Worm (Caenorhabditis elegans) whole organism, L4/young adult: Measurements from ENCODE around the gene elf-1.

Experiments used
- W03F9.2 ChIP-seq: fragments of 150-350 bp; optimal IDR thresholded peaks from 2 replicates; lab custom pipeline; 2014; ENCODE audit warnings: missing biosample characterization, missing genetic modification characterization
- dao-5 ChIP-seq: sonication (generic microtip); optimal IDR thresholded peaks from 2 replicates; lab custom pipeline; 2016; ENCODE audit warnings: missing genotype, missing genetic modification characterization, moderate library complexity, missing compliant biosample characterization
- him-1 ChIP-seq: sonication (generic microtip); optimal IDR thresholded peaks from 2 replicates; lab custom pipeline; 2016; ENCODE audit warnings: missing genotype, missing genetic modification reagents, missing genetic modification characterization, missing compliant biosample characterization

DNA sequence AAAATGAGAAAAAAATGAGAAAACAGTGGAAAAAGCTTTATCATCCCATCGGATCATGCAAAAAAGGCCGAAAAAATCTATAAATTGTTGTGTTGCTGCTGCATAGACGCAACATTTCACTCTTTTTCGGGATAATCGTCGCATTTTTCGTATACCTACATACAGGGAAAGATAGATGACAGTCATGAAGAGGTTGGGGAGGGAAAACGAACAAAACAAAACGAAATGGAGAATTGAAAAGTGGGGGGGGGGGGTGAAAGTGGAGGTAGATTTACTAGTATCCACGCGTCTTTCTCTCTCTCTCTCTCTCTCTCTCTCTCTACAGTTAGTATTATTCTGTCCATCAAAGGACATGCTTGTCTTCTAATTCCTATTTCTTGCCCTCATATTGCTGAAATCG, 55.5 kb downstream of the elf-1 start:
- TF ChIP-seq him-1 (tag; lab: Kevin White, UChicago) (no peak), dao-5 (no peak), W03F9.2 (tag; lab: Kevin White, UChicago) (no peak)
